Worm (Caenorhabditis elegans) whole organism, early embryonic: ENCODE data around the gene unc-50.

Experiments used
- B0310.2 ChIP-seq: sonication (generic microtip); optimal IDR thresholded peaks from 2 replicates; lab custom pipeline; 2016; ENCODE audit warnings: mild to moderate bottlenecking, missing genetic modification characterization, missing compliant biosample characterization
- F13C5.2 ChIP-seq: sonication (generic microtip); optimal IDR thresholded peaks from 2 replicates; lab custom pipeline; 2017; ENCODE audit warnings: mild to moderate bottlenecking, missing genetic modification characterization, inconsistent platforms, missing compliant biosample characterization
- aly-1 ChIP-seq: sonication (generic microtip); optimal IDR thresholded peaks from 2 replicates; lab custom pipeline; 2016; ENCODE audit warnings: missing genetic modification characterization, missing compliant biosample characterization
- ama-1 ChIP-seq: fragments of 150-350 bp; optimal IDR thresholded peaks from 2 replicates; lab custom pipeline; 2014
- ceh-36 ChIP-seq: sonication (generic microtip); optimal IDR thresholded peaks from 2 replicates; lab custom pipeline; 2016; ENCODE audit warnings: missing genetic modification characterization, inconsistent platforms, missing compliant biosample characterization
- ets-7 ChIP-seq: sonication (generic microtip); optimal IDR thresholded peaks from 2 replicates; lab custom pipeline; 2016; ENCODE audit warnings: missing genotype, missing genetic modification characterization, missing compliant biosample characterization
- flt-1 ChIP-seq: fragments of 200-800 bp; sonication (Bioruptor generic); IDR thresholded peaks from 2 replicates; pipeline ENCODE4 v1.3.6; 2022; ENCODE audit warnings: missing genetic modification characterization, missing compliant biosample characterization
- hnd-1 ChIP-seq: sonication (generic microtip); optimal IDR thresholded peaks from 2 replicates; lab custom pipeline; 2016; ENCODE audit warnings: missing genetic modification characterization, missing compliant biosample characterization
- scrt-1 ChIP-seq: fragments of 200-800 bp; sonication (Bioruptor generic); IDR thresholded peaks from 2 replicates; pipeline ENCODE4 v1.3.6; 2022; ENCODE audit warnings: missing genetic modification characterization, missing compliant biosample characterization
- tbx-11 ChIP-seq: fragments of 200-800 bp; sonication (Bioruptor generic); IDR thresholded peaks from 2 replicates; pipeline ENCODE4 v1.3.6; 2022; ENCODE audit warnings: missing genetic modification characterization, missing compliant biosample characterization
- tbx-37 ChIP-seq: fragments of 200-800 bp; sonication (Bioruptor generic); conservative IDR thresholded peaks from 2 replicates; pipeline ENCODE4 v1.3.6; 2022; ENCODE audit warnings: missing genetic modification reagents, missing genetic modification characterization, missing compliant biosample characterization

- no peak for TF ChIP-seq scrt-1 (GFP tag; lab: Robert Waterston, UW)
- no peak for TF ChIP-seq flt-1 (GFP tag; lab: Robert Waterston, UW)
- no peak for TF ChIP-seq F13C5.2 (tag; lab: Kevin White, UChicago)
- no peak for TF ChIP-seq B0310.2
- no peak for TF ChIP-seq tbx-11 (GFP tag; lab: Robert Waterston, UW)
- TF ChIP-seq ceh-36 (tag; lab: Kevin White, UChicago): no peak
- TF ChIP-seq ama-1 (lab: Kevin White, UChicago): no peak
- TF ChIP-seq tbx-37 (GFP tag; lab: Robert Waterston, UW): no peak
- TF ChIP-seq aly-1 (tag; lab: Kevin White, UChicago): no peak
- TF ChIP-seq ets-7 (tag; lab: Kevin White, UChicago): no peak
- no peak for TF ChIP-seq hnd-1 (tag; lab: Kevin White, UChicago)
Observed at ce11 chrIII:10347049-10347448, 29.1 kb upstream of the unc-50 start, which contains the start of gene tbx-8.
